Worm (Caenorhabditis elegans): ENCODE data around the gene enpl-1.
A peak's percentile ranks its signal among the peaks of the same experiment; 100 is the strongest.

Gene enpl-1

ce11 chrIV:11118837-11119491 is at the start of gene enpl-1, which contains the start of gene imp-2 (continued):
- peak; percentile 37 for TF ChIP-seq akir-1 (GFP tag; optimal IDR thresholded peaks at IDR 0.05)
- TF ChIP-seq K12H6.12 (tag; optimal IDR thresholded peaks at IDR 0.05), result peak; percentile 86
- TF ChIP-seq sea-2 (GFP tag; IDR thresholded peaks at IDR 0.05), result no peak
- TF ChIP-seq lin-35 (GFP tag; optimal IDR thresholded peaks at IDR 0.05), result peak in 1 of 3 experiments; percentile 51

ce11 chrIV:11070895-11071294 is 48.2 kb upstream of the enpl-1 start:
- TF ChIP-seq ceh-27 (GFP tag; optimal IDR thresholded peaks at IDR 0.05) (peak; percentile 5), ZK185.1 (tag; optimal IDR thresholded peaks at IDR 0.05; ENCODE audit: poor library complexity, severe bottlenecking) (peak; percentile 32)

ce11 chrIV:11078482-11078881 is 40.6 kb upstream of the enpl-1 start, which contains the start of gene Y5F2A.4:
TSS of gene Y5F2A.4 (minus strand) at chrIV:11078582.
- TF ChIP-seq sdz-38 (tag; optimal IDR thresholded peaks at IDR 0.05), result no peak
- no peak for TF ChIP-seq B0336.3 (GFP tag; IDR thresholded peaks at IDR 0.05)
- TF ChIP-seq lin-35 (GFP tag; optimal IDR thresholded peaks at IDR 0.05), result no peak
- TF ChIP-seq repo-1 (tag; optimal IDR thresholded peaks at IDR 0.05), result no peak
- TF ChIP-seq tlf-1 (GFP tag; optimal IDR thresholded peaks at IDR 0.05), result no peak
- TF ChIP-seq Y67H2A.10 (GFP tag; conservative IDR thresholded peaks at IDR 0.05), result no peak
- no peak for TF ChIP-seq ztf-18 (tag; optimal IDR thresholded peaks at IDR 0.05)
- no peak for TF ChIP-seq rpc-1 (optimal IDR thresholded peaks at IDR 0.05)
- no peak for TF ChIP-seq rpc-1 (tag; optimal IDR thresholded peaks at IDR 0.05)
- no peak for TF ChIP-seq fkh-3 (tag; optimal IDR thresholded peaks at IDR 0.05)
- no peak for TF ChIP-seq F10E7.11 (tag; optimal IDR thresholded peaks at IDR 0.05)
- no peak for TF ChIP-seq ztf-3 (GFP tag; optimal IDR thresholded peaks at IDR 0.05)
- no peak for TF ChIP-seq attf-6 (GFP tag; IDR thresholded peaks at IDR 0.05)
- TF ChIP-seq F52B5.7 (tag; optimal IDR thresholded peaks at IDR 0.05), result no peak
- TF ChIP-seq lsl-1 (GFP tag; optimal IDR thresholded peaks at IDR 0.05), result no peak

- 0 out of 2 replicates have a peak, but pooled peaks have one; percentile 18 for TF ChIP-seq Y56A3A.18 (GFP tag; IDR thresholded peaks at IDR 0.05)
- TF ChIP-seq tlf-1 (GFP tag; optimal IDR thresholded peaks at IDR 0.05), result peak; percentile 70
- TF ChIP-seq F39B2.1 (GFP tag; IDR thresholded peaks at IDR 0.05), result no peak
- TF ChIP-seq nfyb-1 (GFP tag; IDR thresholded peaks at IDR 0.05), result peak; percentile 63; the same call in 1 of the 2 replicates
- no peak for TF ChIP-seq nfya-2 (GFP tag; IDR thresholded peaks at IDR 0.05)
- no peak for TF ChIP-seq ztf-6 (GFP tag; IDR thresholded peaks at IDR 0.05)
- TF ChIP-seq ztf-25 (GFP tag; IDR thresholded peaks at IDR 0.05), result no peak
- TF ChIP-seq sptf-2 (GFP tag; optimal IDR thresholded peaks at IDR 0.05), result no peak
- no peak; the same call in 1 of the 2 replicates for TF ChIP-seq aptf-2 (GFP tag; conservative IDR thresholded peaks at IDR 0.05)
- TF ChIP-seq him-1 (tag; optimal IDR thresholded peaks at IDR 0.05), result peak; percentile 8
- TF ChIP-seq atf-7 (tag; optimal IDR thresholded peaks at IDR 0.05), result no peak
- TF ChIP-seq ceh-100 (GFP tag; IDR thresholded peaks at IDR 0.05), result no peak
- no peak for TF ChIP-seq tbp1 (GFP tag; optimal IDR thresholded peaks at IDR 0.05)
- TF ChIP-seq B0336.3 (GFP tag; IDR thresholded peaks at IDR 0.05), result peak; percentile 72
- peak; percentile 17 for TF ChIP-seq lsl-1 (GFP tag; optimal IDR thresholded peaks at IDR 0.05)
- TF ChIP-seq C06A6.2 (GFP tag; conservative IDR thresholded peaks at IDR 0.05), result no peak
- TF ChIP-seq madf-6 (GFP tag; IDR thresholded peaks at IDR 0.05), result peak; percentile 39
- peak; percentile 78 for TF ChIP-seq ekl-4 (GFP tag; IDR thresholded peaks at IDR 0.05)
- TF ChIP-seq ZK185.1 (tag; optimal IDR thresholded peaks at IDR 0.05; ENCODE audit: poor library complexity, severe bottlenecking), result no peak
- TF ChIP-seq Y53G8AR.9 (GFP tag; conservative IDR thresholded peaks at IDR 0.05), result peak; percentile 40; the same call in 1 of the 2 replicates
- no peak for TF ChIP-seq nhr-179 (tag; optimal IDR thresholded peaks at IDR 0.05)
- TF ChIP-seq cebp-1 (GFP tag; IDR thresholded peaks at IDR 0.05), result no peak
- TF ChIP-seq cebp-1 (tag; optimal IDR thresholded peaks at IDR 0.05), result peak; percentile 40
- TF ChIP-seq B0019.2 (GFP tag; conservative IDR thresholded peaks at IDR 0.05), result no peak
- TF ChIP-seq F33H1.4 (GFP tag; IDR thresholded peaks at IDR 0.05), result no peak
- no peak for TF ChIP-seq madf-3 (GFP tag; IDR thresholded peaks at IDR 0.05)
- TF ChIP-seq nhr-120 (GFP tag; IDR thresholded peaks at IDR 0.05), result no peak
- TF ChIP-seq K12H6.12 (tag; optimal IDR thresholded peaks at IDR 0.05), result no peak
- TF ChIP-seq akir-1 (GFP tag; optimal IDR thresholded peaks at IDR 0.05), result no peak
These were observed 38.2 kb upstream of the enpl-1 start, which contains the start of gene atg-7 for ce11 chrIV:11080823-11081285. TSS of gene atg-7 (minus strand) at chrIV:11081055.

Measured in whole organism, young adult.